Fruit fly (Drosophila melanogaster) whole organism, embryonic: ENCODE measurements around the gene Grx5.
A peak's percentile ranks its signal among the peaks of the same experiment; 100 is the strongest.

Experiments
- CG10979 ChIP-seq: fragments of 200-800 bp; sonication (Bioruptor generic); optimal IDR thresholded peaks from 2 replicates; lab custom pipeline; 2018; ENCODE audit warnings: missing biosample characterization, mild to moderate bottlenecking, missing genetic modification characterization, moderate library complexity
- CG14050 ChIP-seq: fragments of 200-800 bp; sonication (Bioruptor generic); IDR thresholded peaks from 3 replicates; pipeline ENCODE4 v1.3.6; 2022; ENCODE audit warnings: missing biosample characterization, missing genetic modification characterization
- CG16863 ChIP-seq: fragments of 200-800 bp; sonication (Bioruptor generic); optimal IDR thresholded peaks from 3 replicates; lab custom pipeline; 2016; ENCODE audit warnings: missing biosample characterization, missing genetic modification characterization
- CG18599 ChIP-seq: fragments of 200-800 bp; sonication (Bioruptor generic); optimal IDR thresholded peaks from 3 replicates; lab custom pipeline; 2017; ENCODE audit warnings: missing biosample characterization, missing genetic modification characterization, mild to moderate bottlenecking, moderate library complexity, missing genetic modification reagents
- CG3281 ChIP-seq: fragments of 200-800 bp; sonication (Bioruptor generic); optimal IDR thresholded peaks from 3 replicates; lab custom pipeline; 2017; ENCODE audit warnings: missing biosample characterization, mild to moderate bottlenecking, missing genetic modification characterization
- CG8281 ChIP-seq: fragments of 200-800 bp; sonication (Bioruptor generic); optimal IDR thresholded peaks from 2 replicates; lab custom pipeline; 2018; ENCODE audit warnings: missing biosample characterization, mild to moderate bottlenecking, missing genetic modification characterization, moderate library complexity
- Hmr ChIP-seq: fragments of 200-800 bp; sonication (Bioruptor generic); optimal IDR thresholded peaks from 3 replicates; lab custom pipeline; 2017; ENCODE audit warnings: mild to moderate bottlenecking, missing biosample characterization, missing genetic modification reagents, missing genetic modification characterization
- Oli ChIP-seq: fragments of 200-800 bp; sonication (Bioruptor generic); optimal IDR thresholded peaks from 2 replicates; lab custom pipeline; 2018; ENCODE audit warnings: missing biosample characterization, mild to moderate bottlenecking, missing genetic modification characterization, moderate library complexity
- caup ChIP-seq: fragments of 200-800 bp; sonication (Bioruptor generic); optimal IDR thresholded peaks from 3 replicates; lab custom pipeline; 2017; ENCODE audit warnings: missing biosample characterization, mild to moderate bottlenecking, missing genetic modification characterization, moderate library complexity; ENCODE audit not compliant: severe bottlenecking
- fd64A ChIP-seq: fragments of 200-800 bp; sonication (Bioruptor generic); optimal IDR thresholded peaks from 3 replicates; lab custom pipeline; 2018; ENCODE audit warnings: missing biosample characterization, mild to moderate bottlenecking, missing genetic modification characterization
- gem ChIP-seq: fragments of 200-800 bp; sonication (Bioruptor generic); optimal IDR thresholded peaks from 2 replicates; lab custom pipeline; 2019; ENCODE audit warnings: missing biosample characterization, mild to moderate bottlenecking, missing genetic modification characterization, moderate library complexity
- ken ChIP-seq: fragments of 200-800 bp; sonication (Bioruptor generic); IDR thresholded peaks from 3 replicates; pipeline ENCODE4 v1.3.6; 2022; ENCODE audit warnings: missing biosample characterization, missing genetic modification characterization
- lab ChIP-seq: fragments of 200-800 bp; sonication (Bioruptor generic); optimal IDR thresholded peaks from 3 replicates; lab custom pipeline; 2017; ENCODE audit warnings: missing biosample characterization, missing genetic modification characterization, mild to moderate bottlenecking, moderate library complexity, missing genetic modification reagents
- pzg ChIP-seq: fragments of 200-800 bp; sonication (Bioruptor generic); optimal IDR thresholded peaks from 3 replicates; lab custom pipeline; 2018; ENCODE audit warnings: missing biosample characterization, mild to moderate bottlenecking, missing genetic modification characterization, moderate library complexity
- sc ChIP-seq, 3 experiments: fragments of >200 bp in 2 of 3; fragments of 200-800 bp in 1 of 3; sonication (Bioruptor generic) in 1 of 3; optimal IDR thresholded peaks; 2 replicates in 2 of 3; 3 replicates in 1 of 3; lab custom pipeline; 2017; ENCODE audit warnings: mild to moderate bottlenecking in 1 of 3, missing biosample characterization in 1 of 3, missing genetic modification characterization in 1 of 3, missing genetic modification reagents in 1 of 3
- sens ChIP-seq: fragments of 200-800 bp; sonication (Bioruptor generic); peaks from one replicate; lab custom pipeline; 2016; ENCODE audit warnings: missing biosample characterization, missing genetic modification characterization
- vnd ChIP-seq: fragments of 200-800 bp; sonication (Bioruptor generic); IDR thresholded peaks from 3 replicates; pipeline ENCODE4 v1.3.6; 2022; ENCODE audit warnings: missing biosample characterization, missing genetic modification characterization; ENCODE audit not compliant: partially characterized antibody

Grx5 gene

DNA sequence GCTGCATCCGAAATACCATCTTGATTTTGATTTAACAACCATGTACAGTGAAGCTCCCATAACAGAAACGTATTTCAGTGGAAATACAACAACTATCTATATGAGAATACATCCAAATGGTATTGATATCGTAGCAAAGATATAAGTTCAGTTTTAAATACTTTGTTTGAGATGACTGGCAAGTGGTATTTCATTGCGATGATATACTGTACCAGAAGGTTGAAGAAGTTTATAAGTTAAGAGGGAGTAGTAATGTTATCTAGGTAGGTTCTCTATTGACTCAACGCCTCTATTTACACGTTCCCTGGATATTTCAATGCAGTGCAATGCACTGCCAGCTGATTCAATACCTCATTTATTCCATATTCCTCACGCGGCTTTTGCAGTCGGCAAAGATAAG, 32.4 kb downstream of the Grx5 start (continued):
- TF ChIP-seq sc (optimal IDR thresholded peaks at IDR 0.05; lab: Kevin White, UChicago) (no peak), sc (GFP tag; optimal IDR thresholded peaks at IDR 0.05; lab: Kevin White, UChicago) (peak; percentile 7), gem (tag; lab: Kevin White, UChicago) (peak; percentile 37), ken (no peak), pzg (no peak), Oli (tag; lab: Kevin White, UChicago) (peak; percentile 7), sens (GFP tag; lab: Kevin White, UChicago) (peak; percentile 90), vnd (GFP tag; lab: Robert Waterston, UW) (no peak), CG10979 (tag; lab: Kevin White, UChicago) (peak; percentile 29), fd64A (GFP tag; lab: Kevin White, UChicago) (peak; percentile 13)

DNA sequence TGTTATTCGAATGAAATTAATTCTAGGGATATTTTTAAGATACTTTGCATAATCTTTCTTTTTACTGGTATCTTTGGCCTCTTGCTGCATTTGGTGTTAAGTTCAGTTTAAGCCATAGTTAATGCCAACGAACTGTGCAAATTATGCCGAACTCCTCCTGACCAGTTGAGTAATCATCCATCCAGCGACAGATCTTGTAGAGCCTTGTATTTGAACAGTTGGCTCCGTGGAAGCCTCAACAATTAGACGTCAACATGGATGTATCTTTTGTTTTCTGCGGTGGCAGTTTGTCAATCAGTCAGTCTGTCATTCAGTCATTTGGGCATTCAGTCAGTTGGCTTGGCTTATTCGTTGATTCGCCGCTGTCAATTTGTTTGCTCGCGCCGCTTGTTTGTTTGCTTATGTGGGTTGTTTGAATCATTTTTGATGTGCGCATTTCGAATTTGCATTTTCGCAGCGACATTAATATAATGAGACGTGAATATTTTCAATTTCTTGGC, 35.3 kb downstream of the Grx5 start:
- peak; percentile 10 for TF ChIP-seq caup (GFP tag; lab: Kevin White, UChicago)
- peak; percentile 98 for TF ChIP-seq CG8281 (tag; lab: Kevin White, UChicago)
- peak; percentile 18 for TF ChIP-seq Hmr (GFP tag; lab: Kevin White, UChicago)
- peak; percentile 36 for TF ChIP-seq CG18599 (GFP tag; lab: Kevin White, UChicago)
- peak; percentile 16 for TF ChIP-seq CG3281 (GFP tag; lab: Kevin White, UChicago)
- TF ChIP-seq lab (GFP tag; lab: Kevin White, UChicago): peak; percentile 22
- TF ChIP-seq CG14050 (GFP tag; lab: Robert Waterston, UW): no peak
- TF ChIP-seq CG16863 (GFP tag; lab: Kevin White, UChicago): no peak
